Worm (Caenorhabditis elegans) whole organism, L2 larva: ENCODE data around the gene ZK354.6.
"Not testable (repeated sequence)": the region's sequence is repeated elsewhere in the genome, so short reads cannot be mapped to it uniquely, and the experiment has no call there.

Source experiments
- F13H6.1 ChIP-seq: sonication (generic microtip); optimal IDR thresholded peaks from 2 replicates; lab custom pipeline; 2016; ENCODE audit warnings: missing genetic modification characterization, missing compliant biosample characterization
- R02D3.7 ChIP-seq: fragments of 150-350 bp; optimal IDR thresholded peaks from 2 replicates; lab custom pipeline; 2014; ENCODE audit warnings: missing biosample characterization, missing genetic modification characterization
- Y55F3AM.14 ChIP-seq: fragments of 200-800 bp; sonication (Bioruptor generic); optimal IDR thresholded peaks from 2 replicates; lab custom pipeline; 2018; ENCODE audit warnings: mild to moderate bottlenecking, missing genetic modification characterization, missing compliant biosample characterization
- ZK546.5 ChIP-seq: sonication (generic microtip); optimal IDR thresholded peaks from 2 replicates; lab custom pipeline; 2017; ENCODE audit warnings: missing biosample characterization, missing genetic modification characterization
- aly-2 ChIP-seq: fragments of 150-350 bp; optimal IDR thresholded peaks from 2 replicates; lab custom pipeline; 2014; ENCODE audit warnings: missing biosample characterization, missing genetic modification characterization
- ama-1 ChIP-seq: fragments of 150-350 bp; optimal IDR thresholded peaks from 2 replicates; lab custom pipeline; 2018; ENCODE audit warnings: inconsistent platforms
- crh-2 ChIP-seq: sonication (generic microtip); optimal IDR thresholded peaks from 2 replicates; lab custom pipeline; 2017; ENCODE audit warnings: missing biosample characterization, missing genetic modification characterization
- elt-3 ChIP-seq: sonication (generic microtip); optimal IDR thresholded peaks from 2 replicates; lab custom pipeline; 2017; ENCODE audit warnings: missing biosample characterization, missing genetic modification characterization
- fos-1 ChIP-seq: fragments of 150-350 bp; optimal IDR thresholded peaks from 2 replicates; lab custom pipeline; 2014; ENCODE audit warnings: missing biosample characterization, missing genetic modification characterization
- gmeb-1 ChIP-seq: fragments of 150-350 bp; optimal IDR thresholded peaks from 2 replicates; lab custom pipeline; 2014; ENCODE audit warnings: missing biosample characterization, missing genetic modification characterization
- lin-11 ChIP-seq: fragments of 150-350 bp; sonication (generic microtip); optimal IDR thresholded peaks from 2 replicates; lab custom pipeline; 2014; ENCODE audit warnings: missing biosample characterization, missing genetic modification characterization, inconsistent platforms, mixed read lengths
- lin-13 ChIP-seq: fragments of 150-350 bp; optimal IDR thresholded peaks from 2 replicates; lab custom pipeline; 2014; ENCODE audit warnings: missing biosample characterization, missing genetic modification reagents, missing genetic modification characterization
- lsy-2 ChIP-seq, 2 experiments: fragments of 150-350 bp in 1 of 2; sonication (generic microtip) in 1 of 2; optimal IDR thresholded peaks; 2 replicates each; lab custom pipeline; 2014 to 2017; ENCODE audit warnings: missing biosample characterization in 2 of 2, missing genetic modification characterization in 2 of 2
- nhr-11 ChIP-seq: fragments of 150-350 bp; optimal IDR thresholded peaks from 2 replicates; lab custom pipeline; 2014; ENCODE audit warnings: missing biosample characterization, missing genetic modification characterization
- nhr-12 ChIP-seq: fragments of 150-350 bp; optimal IDR thresholded peaks from 2 replicates; lab custom pipeline; 2014; ENCODE audit warnings: missing biosample characterization, missing genetic modification characterization
- nhr-23 ChIP-seq: fragments of 150-350 bp; optimal IDR thresholded peaks from 2 replicates; lab custom pipeline; 2014; ENCODE audit warnings: missing biosample characterization, missing genetic modification reagents, missing genetic modification characterization
- nhr-6 ChIP-seq: fragments of 150-350 bp; optimal IDR thresholded peaks from 2 replicates; lab custom pipeline; 2014; ENCODE audit warnings: missing biosample characterization, missing genetic modification characterization
- nhr-77 ChIP-seq: fragments of 150-350 bp; optimal IDR thresholded peaks from 2 replicates; lab custom pipeline; 2014; ENCODE audit warnings: missing biosample characterization, missing genetic modification characterization
- sem-4 ChIP-seq: fragments of 150-350 bp; optimal IDR thresholded peaks from 2 replicates; lab custom pipeline; 2014; ENCODE audit warnings: missing biosample characterization, missing genetic modification reagents, missing genetic modification characterization
- sma-3 ChIP-seq: sonication (generic microtip); optimal IDR thresholded peaks from 2 replicates; lab custom pipeline; 2016; ENCODE audit warnings: missing genetic modification reagents, missing genetic modification characterization, missing compliant biosample characterization
- sma-9 ChIP-seq, 2 experiments: fragments of 150-350 bp in 1 of 2; sonication (generic microtip) in 1 of 2; optimal IDR thresholded peaks; 2 replicates each; lab custom pipeline; 2014 to 2016; ENCODE audit warnings: missing genetic modification characterization in 2 of 2, mild to moderate bottlenecking in 1 of 2, missing biosample characterization in 1 of 2, missing compliant biosample characterization in 1 of 2, missing genetic modification reagents in 1 of 2, moderate library complexity in 1 of 2
- snpc-4 ChIP-seq: fragments of 150-350 bp; optimal IDR thresholded peaks from 2 replicates; lab custom pipeline; 2014; ENCODE audit warnings: missing biosample characterization, missing genetic modification characterization
- unc-39 ChIP-seq: fragments of 150-350 bp; optimal IDR thresholded peaks from 2 replicates; lab custom pipeline; 2014; ENCODE audit warnings: missing biosample characterization, missing genetic modification characterization
- unc-55 ChIP-seq: fragments of 150-350 bp; sonication (generic microtip); optimal IDR thresholded peaks from 3 replicates; lab custom pipeline; 2014; ENCODE audit warnings: missing biosample characterization, missing genetic modification reagents, missing genetic modification characterization
- zag-1 ChIP-seq: fragments of 150-350 bp; optimal IDR thresholded peaks from 2 replicates; lab custom pipeline; 2014; ENCODE audit warnings: missing biosample characterization, missing genetic modification characterization
- ztf-1 ChIP-seq: fragments of 200-800 bp; sonication (Bioruptor generic); conservative IDR thresholded peaks from 2 replicates; pipeline ENCODE4 v1.3.6; 2022; ENCODE audit warnings: missing genetic modification characterization, missing compliant biosample characterization

Gene ZK354.6

ce11 chrIV:5272518-5272917, 24.8 kb downstream of the ZK354.6 start, which contains the start of gene F36H12.3:
TSS of gene F36H12.3 (plus strand) at chrIV:5272818.
- TF ChIP-seq sma-9 (GFP tag; optimal IDR thresholded peaks at IDR 0.05; lab: Kevin White, UChicago) (no peak), sma-9 (tag; optimal IDR thresholded peaks at IDR 0.05; lab: Kevin White, UChicago) (no peak)

ce11 chrIV:5268803-5269202, 28.5 kb downstream of the ZK354.6 start, which contains the start of gene F36H12.4:
TSS of gene F36H12.4 (plus strand) at chrIV:5269103.
- no peak for TF ChIP-seq R02D3.7 (tag; lab: Kevin White, UChicago)
- no peak for TF ChIP-seq nhr-11 (tag; lab: Kevin White, UChicago)
- no peak for TF ChIP-seq elt-3 (tag; lab: Kevin White, UChicago)
- TF ChIP-seq lin-11, result no peak
- no peak for TF ChIP-seq sma-9 (GFP tag; optimal IDR thresholded peaks at IDR 0.05; lab: Kevin White, UChicago)
- no peak for TF ChIP-seq sma-9 (tag; optimal IDR thresholded peaks at IDR 0.05; lab: Kevin White, UChicago)
- TF ChIP-seq crh-2 (tag; lab: Kevin White, UChicago), result no peak
- TF ChIP-seq nhr-6, result no peak
- no peak for TF ChIP-seq zag-1 (tag; lab: Kevin White, UChicago)
- no peak for TF ChIP-seq Y55F3AM.14
- no peak for TF ChIP-seq gmeb-1

ce11 chrIV:5266474-5266873, 30.9 kb downstream of the ZK354.6 start, which contains the start of gene F36H12.5:
TSS of gene F36H12.5 (plus strand) at chrIV:5266774.
- TF ChIP-seq nhr-11 (tag; lab: Kevin White, UChicago), result no peak
- TF ChIP-seq lin-13 (GFP tag; lab: Kevin White, UChicago), result no peak
- no peak for TF ChIP-seq lsy-2 (tag; optimal IDR thresholded peaks at IDR 0.05; lab: Kevin White, UChicago)
- TF ChIP-seq nhr-23 (tag; lab: Kevin White, UChicago), result no peak
- TF ChIP-seq ZK546.5 (tag; lab: Kevin White, UChicago), result no peak
- TF ChIP-seq nhr-77 (tag; lab: Kevin White, UChicago), result no peak
- TF ChIP-seq nhr-6, result no peak
- TF ChIP-seq unc-55 (GFP tag; lab: Kevin White, UChicago), result no peak
- TF ChIP-seq, all 48 proteins: peak for 0

- TF ChIP-seq ama-1, result peak; percentile 61
- TF ChIP-seq snpc-4, result peak; percentile 68
- TF ChIP-seq, all 48 proteins: peak for 2; not testable (repeated sequence) for 46
Measured at ce11 chrIV:5264700-5265210, 32.6 kb downstream of the ZK354.6 start.

- TF ChIP-seq fos-1; F13H6.1 (tag; lab: Kevin White, UChicago); sma-3 (GFP tag; lab: Kevin White, UChicago): not testable (repeated sequence)
Measured at ce11 chrIV:5260289-5260688, 37.0 kb downstream of the ZK354.6 start, which contains the start of gene msp-19. TSS of gene msp-19 (plus strand) at chrIV:5260589.

ce11 chrIV:5258385-5258784, 39.0 kb downstream of the ZK354.6 start, which contains the start of gene ttbk-2.1:
TSS of gene ttbk-2.1 (plus strand) at chrIV:5258685.
- not testable (repeated sequence) for TF ChIP-seq F13H6.1 (tag; lab: Kevin White, UChicago); nhr-12 (tag; lab: Kevin White, UChicago); aly-2
- TF ChIP-seq, all 48 proteins: peak for 0; not testable (repeated sequence) for 48

ce11 chrIV:5256731-5257130, 40.6 kb downstream of the ZK354.6 start, which contains the start of gene F36H12.9:
TSS of gene F36H12.9 (plus strand) at chrIV:5257031.
- TF ChIP-seq ztf-1; nhr-11 (tag; lab: Kevin White, UChicago); unc-39 (tag; lab: Kevin White, UChicago): not testable (repeated sequence)

- TF ChIP-seq gmeb-1; sma-9 (GFP tag; optimal IDR thresholded peaks at IDR 0.05; lab: Kevin White, UChicago); sma-9 (tag; optimal IDR thresholded peaks at IDR 0.05; lab: Kevin White, UChicago); sem-4 (tag; lab: Kevin White, UChicago): not testable (repeated sequence)
Measured at ce11 chrIV:5254678-5255077, 42.7 kb downstream of the ZK354.6 start, which contains the start of gene F36H12.10. TSS of gene F36H12.10 (minus strand) at chrIV:5254778.
